Worm (Caenorhabditis elegans) whole organism, L1 larva: Measurements from ENCODE around the gene eat-6.

Source experiments
- aha-1 ChIP-seq: fragments of 150-350 bp; optimal IDR thresholded peaks from 2 replicates; lab custom pipeline; 2014; ENCODE audit warnings: missing biosample characterization, missing genetic modification characterization
- blmp-1 ChIP-seq: fragments of 150-350 bp; optimal IDR thresholded peaks from 2 replicates; lab custom pipeline; 2014; ENCODE audit warnings: missing biosample characterization, missing genetic modification characterization
- ceh-82 ChIP-seq, 3 experiments: fragments of 150-350 bp in 1 of 3; sonication (generic microtip) in 2 of 3; optimal IDR thresholded peaks; 2 replicates each; lab custom pipeline; 2014 to 2017; ENCODE audit warnings: missing biosample characterization in 3 of 3, missing genetic modification characterization in 3 of 3
- ceh-88 ChIP-seq: fragments of 200-800 bp; sonication (Bioruptor generic); IDR thresholded peaks from 2 replicates; pipeline ENCODE4 v1.3.6; 2022; ENCODE audit warnings: missing genetic modification characterization, missing compliant biosample characterization
- dsc-1 ChIP-seq: sonication (generic microtip); optimal IDR thresholded peaks from 2 replicates; lab custom pipeline; 2016; ENCODE audit warnings: mild to moderate bottlenecking, missing genetic modification characterization, missing compliant biosample characterization
- efl-1 ChIP-seq, 4 experiments: fragments of 150-350 bp; optimal IDR thresholded peaks in 3 of 4; peaks in 1 of 4; 1 replicate in 1 of 4; 2 replicates in 3 of 4; lab custom pipeline; 2014; ENCODE audit warnings: missing biosample characterization in 2 of 4, missing genetic modification characterization in 2 of 4, missing genetic modification reagents in 2 of 4
- egl-27 ChIP-seq, 2 experiments: fragments of 150-350 bp in 1 of 2; sonication (generic microtip); optimal IDR thresholded peaks; 3 replicates each; lab custom pipeline; 2017 to 2018; ENCODE audit warnings: missing biosample characterization in 2 of 2, missing genetic modification characterization in 2 of 2, missing genetic modification reagents in 2 of 2
- elt-2 ChIP-seq: sonication (generic microtip); optimal IDR thresholded peaks from 2 replicates; lab custom pipeline; 2016; ENCODE audit warnings: missing genetic modification characterization, mild to moderate bottlenecking, inconsistent platforms, missing compliant biosample characterization, missing genetic modification reagents
- elt-3 ChIP-seq, 6 experiments: fragments of 150-350 bp in 1 of 6; sonication (generic microtip); optimal IDR thresholded peaks; 2 replicates each; lab custom pipeline; 2017 to 2018; ENCODE audit warnings: missing biosample characterization in 6 of 6, missing genetic modification characterization in 6 of 6, inconsistent platforms in 1 of 6
- ets-5 ChIP-seq: fragments of 200-800 bp; sonication (Bioruptor generic); IDR thresholded peaks from 2 replicates; pipeline ENCODE4 v1.3.6; 2022; ENCODE audit warnings: missing genetic modification characterization, missing compliant biosample characterization
- fkh-10 ChIP-seq: sonication (generic microtip); optimal IDR thresholded peaks from 2 replicates; lab custom pipeline; 2017; ENCODE audit warnings: missing biosample characterization, missing genetic modification reagents, missing genetic modification characterization
- fkh-4 ChIP-seq: sonication (generic microtip); optimal IDR thresholded peaks from 2 replicates; lab custom pipeline; 2016; ENCODE audit warnings: missing compliant biosample characterization, missing genetic modification characterization, borderline replicate concordance
- grh-1 ChIP-seq: fragments of 200-800 bp; sonication (Bioruptor generic); IDR thresholded peaks from 2 replicates; pipeline ENCODE4 v1.3.6; 2022; ENCODE audit warnings: missing genetic modification reagents, missing genetic modification characterization, missing compliant biosample characterization
- hlh-17 ChIP-seq: fragments of 200-800 bp; sonication (Bioruptor generic); optimal IDR thresholded peaks from 2 replicates; lab custom pipeline; 2018; ENCODE audit warnings: missing genetic modification characterization, mild to moderate bottlenecking, missing compliant biosample characterization, moderate library complexity, borderline replicate concordance
- hlh-4 ChIP-seq: sonication (generic microtip); optimal IDR thresholded peaks from 2 replicates; lab custom pipeline; 2016; ENCODE audit warnings: mild to moderate bottlenecking, missing genetic modification characterization, missing compliant biosample characterization
- irx-1 ChIP-seq: sonication (generic microtip); optimal IDR thresholded peaks from 2 replicates; lab custom pipeline; 2016; ENCODE audit warnings: missing genetic modification characterization, missing compliant biosample characterization
- isw-1 ChIP-seq: fragments of 200-800 bp; sonication (Bioruptor generic); IDR thresholded peaks from 2 replicates; pipeline ENCODE4 v1.3.6; 2022; ENCODE audit warnings: missing genetic modification characterization, missing compliant biosample characterization
- jun-1 ChIP-seq: fragments of 150-350 bp; optimal IDR thresholded peaks from 2 replicates; lab custom pipeline; 2014; ENCODE audit warnings: missing biosample characterization, missing genetic modification reagents, missing genetic modification characterization
- lin-14 ChIP-seq: fragments of 200-800 bp; sonication (Bioruptor generic); optimal IDR thresholded peaks from 2 replicates; lab custom pipeline; 2018; ENCODE audit warnings: mild to moderate bottlenecking, missing genetic modification characterization, moderate library complexity, missing compliant biosample characterization
- lin-15B ChIP-seq: fragments of 150-350 bp; sonication (generic microtip); optimal IDR thresholded peaks from 3 replicates; lab custom pipeline; 2014; ENCODE audit warnings: missing biosample characterization, missing genetic modification characterization
- lin-35 ChIP-seq, 2 experiments: fragments of 150-350 bp; optimal IDR thresholded peaks; 2 replicates each; lab custom pipeline; 2014; ENCODE audit warnings: missing biosample characterization in 2 of 2, missing genetic modification characterization in 2 of 2, missing genetic modification reagents in 2 of 2
- lin-39 ChIP-seq: fragments of 150-350 bp; optimal IDR thresholded peaks from 2 replicates; lab custom pipeline; 2014; ENCODE audit warnings: missing biosample characterization, missing genetic modification reagents, missing genetic modification characterization
- lir-3 ChIP-seq: sonication (generic microtip); optimal IDR thresholded peaks from 2 replicates; lab custom pipeline; 2016; ENCODE audit warnings: mild to moderate bottlenecking, missing genetic modification characterization, moderate library complexity, missing compliant biosample characterization; ENCODE audit not compliant: poor library complexity
- mab-9 ChIP-seq: fragments of 200-800 bp; sonication (Bioruptor generic); IDR thresholded peaks from 2 replicates; pipeline ENCODE4 v1.3.6; 2022; ENCODE audit warnings: missing genetic modification reagents, missing genetic modification characterization, missing compliant biosample characterization
- mdl-1 ChIP-seq, 2 experiments: fragments of 150-350 bp; optimal IDR thresholded peaks; 2 replicates each; lab custom pipeline; 2014 to 2017; ENCODE audit warnings: missing biosample characterization in 2 of 2, missing genetic modification characterization in 2 of 2, inconsistent platforms in 1 of 2
- mef-2 ChIP-seq: fragments of 150-350 bp; optimal IDR thresholded peaks from 2 replicates; lab custom pipeline; 2014; ENCODE audit warnings: missing biosample characterization, missing genetic modification characterization
- nhr-19 ChIP-seq: fragments of 200-800 bp; sonication (Bioruptor generic); conservative IDR thresholded peaks from 2 replicates; pipeline ENCODE4 v1.3.6; 2022; ENCODE audit warnings: missing genetic modification characterization, missing compliant biosample characterization
- nhr-28 ChIP-seq: fragments of 150-350 bp; optimal IDR thresholded peaks from 2 replicates; lab custom pipeline; 2014; ENCODE audit warnings: missing biosample characterization, missing genetic modification characterization
- nhr-71 ChIP-seq: sonication (generic microtip); optimal IDR thresholded peaks from 2 replicates; lab custom pipeline; 2016; ENCODE audit warnings: mild to moderate bottlenecking, missing genetic modification characterization, moderate library complexity, missing compliant biosample characterization
- nhr-84 ChIP-seq: sonication (generic microtip); optimal IDR thresholded peaks from 2 replicates; lab custom pipeline; 2017; ENCODE audit warnings: missing biosample characterization, missing genetic modification characterization
- nhr-85 ChIP-seq: sonication (generic microtip); peaks from one replicate; lab custom pipeline; 2016; ENCODE audit warnings: missing genetic modification characterization, inconsistent platforms, missing compliant biosample characterization
- pqm-1 ChIP-seq: sonication (generic microtip); optimal IDR thresholded peaks from 3 replicates; lab custom pipeline; 2017; ENCODE audit warnings: missing biosample characterization, missing genetic modification characterization
- sptf-1 ChIP-seq: fragments of 150-350 bp; optimal IDR thresholded peaks from 2 replicates; lab custom pipeline; 2014; ENCODE audit warnings: missing biosample characterization, missing genetic modification characterization
- swsn-7 ChIP-seq: sonication (generic microtip); optimal IDR thresholded peaks from 2 replicates; lab custom pipeline; 2016; ENCODE audit warnings: missing genetic modification characterization, missing compliant biosample characterization
- tbx-2 ChIP-seq: sonication (generic microtip); optimal IDR thresholded peaks from 2 replicates; lab custom pipeline; 2016; ENCODE audit warnings: missing genetic modification characterization, missing compliant biosample characterization
- vab-15 ChIP-seq: sonication (generic microtip); optimal IDR thresholded peaks from 2 replicates; lab custom pipeline; 2017; ENCODE audit warnings: missing genotype, mild to moderate bottlenecking, missing genetic modification characterization, missing compliant biosample characterization
- xbp-1 ChIP-seq: sonication (generic microtip); optimal IDR thresholded peaks from 2 replicates; lab custom pipeline; 2016; ENCODE audit warnings: missing genetic modification characterization, missing compliant biosample characterization
- zip-4 ChIP-seq: fragments of 200-800 bp; sonication (Bioruptor generic); optimal IDR thresholded peaks from 2 replicates; lab custom pipeline; 2018; ENCODE audit warnings: mild to moderate bottlenecking, missing genetic modification characterization, moderate library complexity, missing compliant biosample characterization
- ztf-11 ChIP-seq, 2 experiments: sonication (generic microtip); optimal IDR thresholded peaks; 2 replicates each; lab custom pipeline; 2016 to 2017; ENCODE audit warnings: missing genetic modification characterization in 2 of 2, missing biosample characterization in 1 of 2, missing compliant biosample characterization in 1 of 2

eat-6 gene

DNA sequence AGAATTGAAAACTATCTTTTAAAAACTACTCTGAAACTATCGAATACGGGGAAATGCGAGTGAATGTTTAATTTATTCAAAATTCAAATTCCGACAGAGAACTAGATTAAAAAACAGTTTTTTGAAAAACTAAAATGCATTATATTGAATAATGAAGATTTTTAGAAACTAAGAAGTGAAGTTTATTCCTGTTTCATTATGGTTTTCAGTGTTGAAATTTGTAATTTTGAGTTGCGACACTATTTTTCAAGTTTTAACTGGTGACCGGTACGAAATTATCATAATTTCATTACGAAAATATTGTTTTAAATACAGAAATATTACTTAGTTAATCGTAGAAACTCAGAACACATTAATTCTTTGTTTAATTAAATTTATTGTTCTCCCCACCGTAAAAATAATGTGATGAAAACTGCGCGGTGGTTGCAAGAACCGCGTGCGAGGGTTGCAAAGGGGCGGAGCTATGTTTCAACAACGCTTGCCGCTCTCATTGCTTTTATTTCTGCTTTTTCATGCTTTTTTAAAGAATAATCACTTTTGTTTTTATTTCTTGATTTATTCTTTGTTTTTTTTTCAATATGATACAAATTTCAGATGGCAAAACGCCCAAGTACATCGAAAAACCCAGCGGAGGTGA is 46.4 kb upstream of the eat-6 start, which contains the start of gene him-17 (continued):
- TF ChIP-seq zip-4 (no peak), mab-9 (GFP tag; lab: Robert Waterston, UW) (no peak), lir-3 (tag; lab: Kevin White, UChicago) (no peak)

DNA sequence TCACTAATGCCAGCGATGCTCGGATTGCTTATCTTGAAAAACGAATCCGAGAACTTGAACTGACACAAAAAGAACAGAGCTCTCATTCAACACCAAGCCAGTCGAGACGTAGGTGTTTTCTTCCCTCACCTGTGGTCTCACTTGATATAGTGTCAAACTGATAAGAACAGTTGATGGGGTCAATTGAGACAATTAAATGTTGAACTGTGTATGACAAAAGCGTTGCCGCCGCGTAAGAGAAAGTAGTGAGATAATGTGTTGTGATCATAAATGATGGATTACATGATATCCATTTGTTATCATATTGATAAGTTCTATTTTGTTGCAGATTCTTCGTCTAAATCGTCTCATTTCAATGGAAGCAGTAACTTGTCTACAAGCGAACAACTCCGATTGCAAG is 43.9 kb upstream of the eat-6 start:
- TF ChIP-seq mdl-1 (tag; optimal IDR thresholded peaks at IDR 0.05; lab: Kevin White, UChicago) (no peak), hlh-17 (no peak), nhr-28 (no peak), nhr-85 (no peak), elt-3 (tag; optimal IDR thresholded peaks at IDR 0.05; lab: Kevin White, UChicago) (peak in 5 of 6 experiments; percentile 34 to 86 (median 76)), blmp-1 (tag; lab: Kevin White, UChicago) (peak; percentile 93), grh-1 (GFP tag; lab: Robert Waterston, UW) (0 out of 2 replicates have a peak, but pooled peaks have one; percentile 17), swsn-7 (tag; lab: Kevin White, UChicago) (no peak), isw-1 (no peak), lin-15B (tag; lab: Kevin White, UChicago) (no peak)

ce11 chrV:13170497-13170896 is 40.7 kb upstream of the eat-6 start:
- TF ChIP-seq nhr-28 (no peak), elt-3 (tag; optimal IDR thresholded peaks at IDR 0.05; lab: Kevin White, UChicago) (no peak), mef-2 (no peak), blmp-1 (tag; lab: Kevin White, UChicago) (peak; percentile 21), ceh-82 (tag; optimal IDR thresholded peaks at IDR 0.05; lab: Kevin White, UChicago) (no peak), lin-14 (GFP tag; lab: Kevin White, UChicago) (peak; percentile 40), ztf-11 (tag; optimal IDR thresholded peaks at IDR 0.05; lab: Kevin White, UChicago) (no peak), nhr-84 (tag; lab: Kevin White, UChicago) (no peak), nhr-71 (tag; lab: Kevin White, UChicago) (no peak), pqm-1 (tag; lab: Kevin White, UChicago) (no peak), fkh-10 (GFP tag; lab: Kevin White, UChicago) (no peak), vab-15 (tag; lab: Kevin White, UChicago) (no peak)

DNA sequence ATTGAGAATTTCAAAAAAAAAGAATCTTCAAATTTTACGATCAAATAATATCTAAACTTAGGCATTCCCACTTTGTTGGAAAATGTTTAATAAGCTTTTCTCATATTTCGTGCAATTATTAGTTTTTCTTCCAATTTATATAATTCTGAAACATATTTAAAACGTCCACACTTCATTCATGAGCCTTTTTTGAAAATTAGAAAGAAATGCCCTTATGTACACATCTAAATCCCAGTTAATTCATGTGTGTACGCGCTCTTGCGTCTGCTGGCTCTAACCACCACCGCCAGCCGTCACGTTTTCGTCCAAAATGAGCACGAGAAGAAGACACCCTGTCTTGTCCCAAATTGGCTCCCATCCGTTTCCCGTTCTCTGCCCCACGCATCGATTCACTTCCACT is 36.8 kb upstream of the eat-6 start:
- no peak for TF ChIP-seq elt-2 (tag; lab: Kevin White, UChicago)
- peak; percentile 60 for TF ChIP-seq lin-14 (GFP tag; lab: Kevin White, UChicago)

ce11 chrV:13165244-13165643 is 35.4 kb upstream of the eat-6 start:
- TF ChIP-seq fkh-10 (GFP tag; lab: Kevin White, UChicago) (peak; percentile 76), lin-14 (GFP tag; lab: Kevin White, UChicago) (peak; percentile 27), elt-2 (tag; lab: Kevin White, UChicago) (no peak)

DNA sequence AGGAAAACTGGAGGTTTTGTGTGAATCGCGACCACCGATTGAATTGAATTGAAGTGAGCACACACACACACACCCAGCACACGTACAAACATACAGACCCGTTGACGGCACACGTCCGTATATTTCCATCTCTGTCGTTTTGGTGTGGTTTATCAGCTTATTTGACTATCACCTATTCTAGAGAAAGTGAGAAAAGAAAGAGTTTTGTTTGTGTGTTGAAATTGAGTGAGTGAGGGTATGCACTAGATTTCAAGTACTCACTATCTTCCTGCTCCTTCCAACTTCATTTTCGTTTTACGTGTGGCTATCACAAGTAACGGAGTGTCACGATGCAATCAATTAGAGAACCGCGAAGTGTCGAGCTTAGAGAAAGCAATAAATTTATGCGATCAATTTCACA is 34.0 kb upstream of the eat-6 start:
- TF ChIP-seq irx-1 (tag; lab: Kevin White, UChicago) (no peak), tbx-2 (tag; lab: Kevin White, UChicago) (no peak), nhr-19 (GFP tag; lab: Robert Waterston, UW) (no peak), isw-1 (no peak), ceh-82 (tag; optimal IDR thresholded peaks at IDR 0.05; lab: Kevin White, UChicago) (no peak), dsc-1 (tag; lab: Kevin White, UChicago) (no peak), zip-4 (no peak), mdl-1 (tag; optimal IDR thresholded peaks at IDR 0.05; lab: Kevin White, UChicago) (no peak), ceh-88 (GFP tag; lab: Robert Waterston, UW) (no peak), mef-2 (no peak), jun-1 (peak; percentile 11), egl-27 (tag; optimal IDR thresholded peaks at IDR 0.05; lab: Kevin White, UChicago) (no peak), hlh-4 (tag; lab: Kevin White, UChicago) (no peak), sptf-1 (no peak), ets-5 (GFP tag; lab: Robert Waterston, UW) (no peak), xbp-1 (tag; lab: Kevin White, UChicago) (no peak), lin-15B (tag; lab: Kevin White, UChicago) (no peak), lin-35 (GFP tag; optimal IDR thresholded peaks at IDR 0.05; lab: Kevin White, UChicago) (peak in 1 of 2 experiments; percentile 34), fkh-4 (tag; lab: Kevin White, UChicago) (no peak), lin-39 (no peak), blmp-1 (tag; lab: Kevin White, UChicago) (no peak), aha-1 (no peak), efl-1 (optimal IDR thresholded peaks at IDR 0.05; lab: Kevin White, UChicago) (no peak), efl-1 (GFP tag; optimal IDR thresholded peaks at IDR 0.05 in 1 of 2; lab: Kevin White, UChicago) (peak in 1 of 2 experiments; percentile 12)
